Worm (Caenorhabditis elegans): ENCODE data around the gene srd-17.

DNA sequence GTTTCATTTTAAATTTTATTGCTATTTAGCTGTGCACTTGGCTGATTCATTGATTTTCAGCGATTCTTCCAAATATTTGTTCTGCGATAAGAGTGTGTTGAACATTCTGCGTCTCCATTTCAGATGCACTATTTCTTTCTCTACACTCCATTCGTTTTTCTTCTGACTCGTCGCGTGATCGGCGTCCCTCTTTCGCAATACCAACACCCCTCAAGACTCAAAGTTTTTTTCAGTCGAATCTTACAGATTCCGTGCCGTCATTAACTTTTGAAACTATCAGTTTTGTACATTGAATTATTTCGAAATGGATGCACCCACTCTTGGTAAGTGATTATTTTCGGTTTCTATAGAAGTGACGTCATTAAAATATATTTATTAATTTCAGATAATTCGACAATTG lies 30.5 kb upstream of the srd-17 start, which contains the start of gene frm-10:
- TF ChIP-seq ama-1 (optimal IDR thresholded peaks at IDR 0.05) (no peak), B0310.2 (tag; optimal IDR thresholded peaks at IDR 0.05) (no peak), tra-4 (tag; optimal IDR thresholded peaks at IDR 0.05) (no peak), tbx-11 (GFP tag; IDR thresholded peaks at IDR 0.05) (no peak), hmbx-1 (tag; optimal IDR thresholded peaks at IDR 0.05) (no peak), flt-1 (GFP tag; IDR thresholded peaks at IDR 0.05) (no peak), pes-1 (GFP tag; IDR thresholded peaks at IDR 0.05) (no peak), ets-7 (tag; optimal IDR thresholded peaks at IDR 0.05) (no peak), ceh-36 (tag; optimal IDR thresholded peaks at IDR 0.05) (no peak), sea-1 (GFP tag; conservative IDR thresholded peaks at IDR 0.05) (no peak), hnd-1 (tag; optimal IDR thresholded peaks at IDR 0.05) (no peak)

Data from whole organism, early embryonic.